Worm (Caenorhabditis elegans) whole organism, young adult: Measurements from ENCODE around the gene T22F3.10.

ENCODE experiments used
- aptf-2 ChIP-seq: fragments of 200-800 bp; sonication (Bioruptor generic); conservative IDR thresholded peaks from 2 replicates; pipeline ENCODE4 v1.3.6; 2022; ENCODE audit warnings: missing genetic modification reagents, missing genetic modification characterization, missing compliant biosample characterization
- cebp-2 ChIP-seq: fragments of 200-800 bp; sonication (Bioruptor generic); IDR thresholded peaks from 2 replicates; pipeline ENCODE4 v1.3.6; 2022; ENCODE audit warnings: missing genetic modification characterization, missing compliant biosample characterization
- ceh-27 ChIP-seq: fragments of 200-800 bp; sonication (Bioruptor generic); optimal IDR thresholded peaks from 2 replicates; lab custom pipeline; 2018; ENCODE audit warnings: mild to moderate bottlenecking, missing genetic modification characterization, moderate library complexity, missing compliant biosample characterization
- ceh-40 ChIP-seq: fragments of 200-800 bp; sonication (Bioruptor generic); IDR thresholded peaks from 2 replicates; pipeline ENCODE4 v1.3.6; 2022; ENCODE audit warnings: missing genetic modification characterization, missing compliant biosample characterization
- dpl-1 ChIP-seq: fragments of 150-350 bp; optimal IDR thresholded peaks from 2 replicates; lab custom pipeline; 2014; ENCODE audit warnings: missing biosample characterization, missing genetic modification reagents, missing genetic modification characterization
- ets-4 ChIP-seq: fragments of 200-800 bp; sonication (Bioruptor generic); optimal IDR thresholded peaks from 2 replicates; lab custom pipeline; 2018; ENCODE audit warnings: mild to moderate bottlenecking, missing genetic modification characterization, missing compliant biosample characterization
- pha-4 ChIP-seq: fragments of 150-350 bp; sonication (generic microtip); optimal IDR thresholded peaks from 2 replicates; lab custom pipeline; 2014; ENCODE audit warnings: missing biosample characterization, missing genetic modification reagents, missing genetic modification characterization
- repo-1 ChIP-seq: sonication (generic microtip); optimal IDR thresholded peaks from 2 replicates; lab custom pipeline; 2017; ENCODE audit warnings: mild to moderate bottlenecking, missing genetic modification characterization, missing compliant biosample characterization
- snpc-1.3 ChIP-seq: sonication (generic microtip); optimal IDR thresholded peaks from 2 replicates; lab custom pipeline; 2017; ENCODE audit warnings: missing genetic modification characterization, mild to moderate bottlenecking, missing compliant biosample characterization, antibody characterized with exemption, moderate library complexity, missing genotype, missing genetic modification reagents; ENCODE audit not compliant: insufficient read depth
- snpc-4 ChIP-seq, 5 experiments: fragments of 150-350 bp in 1 of 5; sonication (generic microtip) in 4 of 5; optimal IDR thresholded peaks; 2 replicates each; lab custom pipeline; 2014 to 2018; ENCODE audit warnings: missing genetic modification characterization in 5 of 5, missing biosample characterization in 3 of 5, antibody characterized with exemption in 2 of 5, mild to moderate bottlenecking in 2 of 5, missing compliant biosample characterization in 2 of 5, missing genotype in 2 of 5, moderate library complexity in 2 of 5, missing genetic modification reagents in 1 of 5
- xnd-1 ChIP-seq: sonication (generic microtip); optimal IDR thresholded peaks from 2 replicates; lab custom pipeline; 2016; ENCODE audit warnings: missing genotype, missing genetic modification reagents, missing genetic modification characterization, missing compliant biosample characterization
- ztf-25 ChIP-seq: fragments of 200-800 bp; sonication (Bioruptor generic); IDR thresholded peaks from 2 replicates; pipeline ENCODE4 v1.3.6; 2022; ENCODE audit warnings: missing genetic modification reagents, missing genetic modification characterization, missing compliant biosample characterization

ce11 chrV:3632249-3633030 lies 20.9 kb upstream of the T22F3.10 start:
- TF ChIP-seq aptf-2 (GFP tag; lab: Robert Waterston, UW) (no peak), snpc-4 (GFP tag; optimal IDR thresholded peaks at IDR 0.05; lab: Kevin White, UChicago) (no peak), snpc-4 (tag; optimal IDR thresholded peaks at IDR 0.05; lab: Kevin White, UChicago) (no peak), ceh-27 (GFP tag; lab: Kevin White, UChicago) (no peak), xnd-1 (tag; lab: Kevin White, UChicago) (no peak), cebp-2 (GFP tag; lab: Robert Waterston, UW) (no peak), snpc-1.3 (tag; lab: Kevin White, UChicago) (no peak), ztf-25 (GFP tag; lab: Robert Waterston, UW) (no peak), pha-4 (no peak), ets-4 (no peak), repo-1 (tag; lab: Kevin White, UChicago) (no peak), dpl-1 (GFP tag; lab: Kevin White, UChicago) (no peak), ceh-40 (no peak)
